Worm (Caenorhabditis elegans): ENCODE data around the gene spt-5.

DNA sequence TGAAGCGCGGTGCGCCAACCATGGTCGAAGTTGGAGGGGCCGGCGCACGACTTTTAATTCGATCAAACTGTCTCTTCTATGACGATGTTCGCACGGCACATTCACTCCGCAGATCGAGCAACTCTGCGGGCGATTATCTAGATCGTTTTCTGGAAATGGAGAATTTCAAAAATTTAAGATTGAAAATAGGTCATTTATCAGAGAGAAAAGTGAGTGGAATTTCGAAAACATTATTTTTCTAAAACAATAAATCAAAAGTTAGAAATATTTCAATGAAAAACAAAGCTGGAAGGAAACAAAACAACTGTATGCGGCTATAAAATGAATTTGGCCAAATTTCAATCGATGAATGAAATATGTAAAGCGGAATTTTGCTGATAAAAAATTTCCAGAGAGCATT, 40.4 kb upstream of the spt-5 start, which contains the start of the genes ZK617.26 and unc-22:
- TF ChIP-seq dao-5 (tag; optimal IDR thresholded peaks at IDR 0.05) = no peak
- no peak for TF ChIP-seq him-1 (tag; optimal IDR thresholded peaks at IDR 0.05)
